Worm (Caenorhabditis elegans) whole organism, L1 larva: ENCODE measurements around the gene col-68.
A peak's percentile ranks its signal among the peaks of the same experiment; 100 is the strongest.

Experiments used
- C04F5.9 ChIP-seq: sonication (generic microtip); optimal IDR thresholded peaks from 2 replicates; lab custom pipeline; 2016; ENCODE audit warnings: missing genetic modification characterization, missing compliant biosample characterization
- C34B4.2 ChIP-seq: sonication (generic microtip); optimal IDR thresholded peaks from 2 replicates; lab custom pipeline; 2017; ENCODE audit warnings: mild to moderate bottlenecking, missing genetic modification characterization, missing compliant biosample characterization
- Y116A8C.19 ChIP-seq: sonication (generic microtip); optimal IDR thresholded peaks from 2 replicates; lab custom pipeline; 2016; ENCODE audit warnings: missing compliant biosample characterization, missing genetic modification characterization, borderline replicate concordance
- aha-1 ChIP-seq: fragments of 150-350 bp; optimal IDR thresholded peaks from 2 replicates; lab custom pipeline; 2014; ENCODE audit warnings: missing biosample characterization, missing genetic modification characterization
- aly-2 ChIP-seq: fragments of 150-350 bp; optimal IDR thresholded peaks from 2 replicates; lab custom pipeline; 2014; ENCODE audit warnings: missing biosample characterization, missing genetic modification characterization
- ama-1 ChIP-seq: fragments of 150-350 bp; optimal IDR thresholded peaks from 2 replicates; lab custom pipeline; 2014
- blmp-1 ChIP-seq: fragments of 150-350 bp; optimal IDR thresholded peaks from 2 replicates; lab custom pipeline; 2014; ENCODE audit warnings: missing biosample characterization, missing genetic modification characterization
- ceh-8 ChIP-seq: fragments of 200-800 bp; sonication (Bioruptor generic); optimal IDR thresholded peaks from 2 replicates; lab custom pipeline; 2018; ENCODE audit warnings: mild to moderate bottlenecking, missing genetic modification characterization, moderate library complexity, missing compliant biosample characterization
- ceh-82 ChIP-seq, 3 experiments: fragments of 150-350 bp in 1 of 3; sonication (generic microtip) in 2 of 3; optimal IDR thresholded peaks; 2 replicates each; lab custom pipeline; 2014 to 2017; ENCODE audit warnings: missing biosample characterization in 3 of 3, missing genetic modification characterization in 3 of 3
- ceh-88 ChIP-seq: fragments of 200-800 bp; sonication (Bioruptor generic); IDR thresholded peaks from 2 replicates; pipeline ENCODE4 v1.3.6; 2022; ENCODE audit warnings: missing genetic modification characterization, missing compliant biosample characterization
- ces-1 ChIP-seq: fragments of 150-350 bp; optimal IDR thresholded peaks from 2 replicates; lab custom pipeline; 2014; ENCODE audit warnings: missing biosample characterization, missing genetic modification reagents, missing genetic modification characterization
- dpl-1 ChIP-seq, 3 experiments: fragments of 150-350 bp in 2 of 3; sonication (generic microtip) in 1 of 3; optimal IDR thresholded peaks; 2 replicates each; lab custom pipeline; 2014 to 2017; ENCODE audit warnings: missing biosample characterization in 3 of 3, missing genetic modification characterization in 3 of 3, missing genetic modification reagents in 3 of 3
- dsc-1 ChIP-seq: sonication (generic microtip); optimal IDR thresholded peaks from 2 replicates; lab custom pipeline; 2016; ENCODE audit warnings: mild to moderate bottlenecking, missing genetic modification characterization, missing compliant biosample characterization
- efl-1 ChIP-seq, 4 experiments: fragments of 150-350 bp; optimal IDR thresholded peaks in 3 of 4; peaks in 1 of 4; 1 replicate in 1 of 4; 2 replicates in 3 of 4; lab custom pipeline; 2014; ENCODE audit warnings: missing biosample characterization in 2 of 4, missing genetic modification characterization in 2 of 4, missing genetic modification reagents in 2 of 4
- egl-13 ChIP-seq: sonication (generic microtip); optimal IDR thresholded peaks from 2 replicates; lab custom pipeline; 2016; ENCODE audit warnings: missing genotype, missing genetic modification reagents, missing genetic modification characterization, missing compliant biosample characterization
- ets-5 ChIP-seq: fragments of 200-800 bp; sonication (Bioruptor generic); IDR thresholded peaks from 2 replicates; pipeline ENCODE4 v1.3.6; 2022; ENCODE audit warnings: missing genetic modification characterization, missing compliant biosample characterization
- fkh-4 ChIP-seq: sonication (generic microtip); optimal IDR thresholded peaks from 2 replicates; lab custom pipeline; 2016; ENCODE audit warnings: missing compliant biosample characterization, missing genetic modification characterization, borderline replicate concordance
- grh-1 ChIP-seq: fragments of 200-800 bp; sonication (Bioruptor generic); IDR thresholded peaks from 2 replicates; pipeline ENCODE4 v1.3.6; 2022; ENCODE audit warnings: missing genetic modification reagents, missing genetic modification characterization, missing compliant biosample characterization
- hlh-17 ChIP-seq: fragments of 200-800 bp; sonication (Bioruptor generic); optimal IDR thresholded peaks from 2 replicates; lab custom pipeline; 2018; ENCODE audit warnings: missing genetic modification characterization, mild to moderate bottlenecking, missing compliant biosample characterization, moderate library complexity, borderline replicate concordance
- irx-1 ChIP-seq: sonication (generic microtip); optimal IDR thresholded peaks from 2 replicates; lab custom pipeline; 2016; ENCODE audit warnings: missing genetic modification characterization, missing compliant biosample characterization
- isw-1 ChIP-seq: fragments of 200-800 bp; sonication (Bioruptor generic); IDR thresholded peaks from 2 replicates; pipeline ENCODE4 v1.3.6; 2022; ENCODE audit warnings: missing genetic modification characterization, missing compliant biosample characterization
- jun-1 ChIP-seq: fragments of 150-350 bp; optimal IDR thresholded peaks from 2 replicates; lab custom pipeline; 2014; ENCODE audit warnings: missing biosample characterization, missing genetic modification reagents, missing genetic modification characterization
- lin-13 ChIP-seq: fragments of 150-350 bp; optimal IDR thresholded peaks from 2 replicates; lab custom pipeline; 2014; ENCODE audit warnings: missing biosample characterization, missing genetic modification reagents, missing genetic modification characterization
- lin-15B ChIP-seq: fragments of 150-350 bp; sonication (generic microtip); optimal IDR thresholded peaks from 3 replicates; lab custom pipeline; 2014; ENCODE audit warnings: missing biosample characterization, missing genetic modification characterization
- lin-39 ChIP-seq: fragments of 150-350 bp; optimal IDR thresholded peaks from 2 replicates; lab custom pipeline; 2014; ENCODE audit warnings: missing biosample characterization, missing genetic modification reagents, missing genetic modification characterization
- lir-3 ChIP-seq: sonication (generic microtip); optimal IDR thresholded peaks from 2 replicates; lab custom pipeline; 2016; ENCODE audit warnings: mild to moderate bottlenecking, missing genetic modification characterization, moderate library complexity, missing compliant biosample characterization; ENCODE audit not compliant: poor library complexity
- mdl-1 ChIP-seq, 2 experiments: fragments of 150-350 bp; optimal IDR thresholded peaks; 2 replicates each; lab custom pipeline; 2014 to 2017; ENCODE audit warnings: missing biosample characterization in 2 of 2, missing genetic modification characterization in 2 of 2, inconsistent platforms in 1 of 2
- mef-2 ChIP-seq: fragments of 150-350 bp; optimal IDR thresholded peaks from 2 replicates; lab custom pipeline; 2014; ENCODE audit warnings: missing biosample characterization, missing genetic modification characterization
- mep-1 ChIP-seq: fragments of 150-350 bp; optimal IDR thresholded peaks from 2 replicates; lab custom pipeline; 2014; ENCODE audit warnings: missing biosample characterization, missing genetic modification characterization
- nhr-11 ChIP-seq: fragments of 150-350 bp; optimal IDR thresholded peaks from 2 replicates; lab custom pipeline; 2014; ENCODE audit warnings: missing biosample characterization, missing genetic modification characterization
- nhr-19 ChIP-seq: fragments of 200-800 bp; sonication (Bioruptor generic); conservative IDR thresholded peaks from 2 replicates; pipeline ENCODE4 v1.3.6; 2022; ENCODE audit warnings: missing genetic modification characterization, missing compliant biosample characterization
- nhr-237 ChIP-seq: fragments of 150-350 bp; optimal IDR thresholded peaks from 2 replicates; lab custom pipeline; 2014; ENCODE audit warnings: missing biosample characterization, missing genetic modification characterization
- nhr-28 ChIP-seq: fragments of 150-350 bp; optimal IDR thresholded peaks from 2 replicates; lab custom pipeline; 2014; ENCODE audit warnings: missing biosample characterization, missing genetic modification characterization
- nhr-47 ChIP-seq: sonication (generic microtip); optimal IDR thresholded peaks from 2 replicates; lab custom pipeline; 2016; ENCODE audit warnings: mild to moderate bottlenecking, missing genetic modification characterization, moderate library complexity, missing compliant biosample characterization
- nhr-71 ChIP-seq: sonication (generic microtip); optimal IDR thresholded peaks from 2 replicates; lab custom pipeline; 2016; ENCODE audit warnings: mild to moderate bottlenecking, missing genetic modification characterization, moderate library complexity, missing compliant biosample characterization
- nhr-76 ChIP-seq: sonication (generic microtip); optimal IDR thresholded peaks from 2 replicates; lab custom pipeline; 2017; ENCODE audit warnings: missing biosample characterization, missing genetic modification characterization
- nhr-84 ChIP-seq: sonication (generic microtip); optimal IDR thresholded peaks from 2 replicates; lab custom pipeline; 2017; ENCODE audit warnings: missing biosample characterization, missing genetic modification characterization
- nhr-85 ChIP-seq: sonication (generic microtip); peaks from one replicate; lab custom pipeline; 2016; ENCODE audit warnings: missing genetic modification characterization, inconsistent platforms, missing compliant biosample characterization
- pag-3 ChIP-seq: sonication (generic microtip); optimal IDR thresholded peaks from 2 replicates; lab custom pipeline; 2017; ENCODE audit warnings: missing genetic modification characterization, mild to moderate bottlenecking, missing compliant biosample characterization, antibody characterized with exemption, borderline replicate concordance; ENCODE audit not compliant: insufficient read depth
- skn-1 ChIP-seq: fragments of 150-350 bp; optimal IDR thresholded peaks from 2 replicates; lab custom pipeline; 2014; ENCODE audit warnings: missing biosample characterization, missing genetic modification characterization
- snpc-4 ChIP-seq: fragments of 150-350 bp; optimal IDR thresholded peaks from 2 replicates; lab custom pipeline; 2014; ENCODE audit warnings: missing biosample characterization, missing genetic modification characterization
- snu-23 ChIP-seq: sonication (generic microtip); optimal IDR thresholded peaks from 2 replicates; lab custom pipeline; 2016; ENCODE audit warnings: missing genetic modification characterization, missing compliant biosample characterization
- sox-4 ChIP-seq: sonication (generic microtip); optimal IDR thresholded peaks from 2 replicates; lab custom pipeline; 2016; ENCODE audit warnings: missing genetic modification characterization, missing compliant biosample characterization
- sptf-1 ChIP-seq: fragments of 150-350 bp; optimal IDR thresholded peaks from 2 replicates; lab custom pipeline; 2014; ENCODE audit warnings: missing biosample characterization, missing genetic modification characterization
- sup-37 ChIP-seq: fragments of 200-800 bp; sonication (Bioruptor generic); optimal IDR thresholded peaks from 2 replicates; lab custom pipeline; 2018; ENCODE audit warnings: mild to moderate bottlenecking, missing genetic modification characterization, missing compliant biosample characterization
- swsn-7 ChIP-seq: sonication (generic microtip); optimal IDR thresholded peaks from 2 replicates; lab custom pipeline; 2016; ENCODE audit warnings: missing genetic modification characterization, missing compliant biosample characterization
- tlp-1 ChIP-seq: fragments of 150-350 bp; optimal IDR thresholded peaks from 2 replicates; lab custom pipeline; 2014; ENCODE audit warnings: missing biosample characterization, missing genetic modification characterization
- unc-62 ChIP-seq: fragments of 150-350 bp; optimal IDR thresholded peaks from 2 replicates; lab custom pipeline; 2014; ENCODE audit warnings: missing biosample characterization, missing genetic modification reagents, missing genetic modification characterization
- unc-86 ChIP-seq: sonication (generic microtip); optimal IDR thresholded peaks from 2 replicates; lab custom pipeline; 2016; ENCODE audit warnings: missing genetic modification characterization, missing compliant biosample characterization
- unc-98 ChIP-seq: fragments of 200-800 bp; sonication (Bioruptor generic); IDR thresholded peaks from 2 replicates; pipeline ENCODE4 v1.3.6; 2022; ENCODE audit warnings: missing genetic modification characterization, missing compliant biosample characterization
- vab-15 ChIP-seq: sonication (generic microtip); optimal IDR thresholded peaks from 2 replicates; lab custom pipeline; 2017; ENCODE audit warnings: missing genotype, mild to moderate bottlenecking, missing genetic modification characterization, missing compliant biosample characterization
- xbp-1 ChIP-seq: sonication (generic microtip); optimal IDR thresholded peaks from 2 replicates; lab custom pipeline; 2016; ENCODE audit warnings: missing genetic modification characterization, missing compliant biosample characterization
- zip-4 ChIP-seq: fragments of 200-800 bp; sonication (Bioruptor generic); optimal IDR thresholded peaks from 2 replicates; lab custom pipeline; 2018; ENCODE audit warnings: mild to moderate bottlenecking, missing genetic modification characterization, moderate library complexity, missing compliant biosample characterization
- ztf-4 ChIP-seq: fragments of 150-350 bp; optimal IDR thresholded peaks from 2 replicates; lab custom pipeline; 2014; ENCODE audit warnings: missing biosample characterization, missing genetic modification characterization

col-68 gene

ce11 chrII:66322-66721 lies 38.0 kb upstream of the col-68 start (continued):
- TF ChIP-seq vab-15 (tag; lab: Kevin White, UChicago): no peak
- TF ChIP-seq sptf-1 (tag; lab: Kevin White, UChicago): no peak
- TF ChIP-seq C34B4.2 (tag; lab: Kevin White, UChicago): no peak
- TF ChIP-seq mdl-1 (tag; optimal IDR thresholded peaks at IDR 0.05; lab: Kevin White, UChicago): peak in 1 of 2 experiments; percentile 55
- TF ChIP-seq skn-1 (tag; lab: Kevin White, UChicago): no peak
- TF ChIP-seq unc-86 (tag; lab: Kevin White, UChicago): no peak
- no peak for TF ChIP-seq fkh-4 (tag; lab: Kevin White, UChicago)
- TF ChIP-seq nhr-237: no peak
- TF ChIP-seq nhr-71: peak; percentile 64
- no peak for TF ChIP-seq unc-98 (GFP tag; lab: Robert Waterston, UW)
- no peak for TF ChIP-seq Y116A8C.19 (tag; lab: Kevin White, UChicago)
- no peak for TF ChIP-seq nhr-84 (tag; lab: Kevin White, UChicago)
- TF ChIP-seq ces-1 (GFP tag; lab: Kevin White, UChicago): no peak
- peak; percentile 33 for TF ChIP-seq swsn-7
- peak; percentile 27 to 38 for TF ChIP-seq efl-1 (optimal IDR thresholded peaks at IDR 0.05; lab: Kevin White, UChicago)
- no peak for TF ChIP-seq efl-1 (GFP tag; optimal IDR thresholded peaks at IDR 0.05 in 1 of 2; lab: Kevin White, UChicago)
- TF ChIP-seq blmp-1: peak; percentile 88
- TF ChIP-seq nhr-19: no peak
- TF ChIP-seq ama-1 (lab: Kevin White, UChicago): no peak
- TF ChIP-seq nhr-47 (tag; lab: Kevin White, UChicago): peak; percentile 54
- TF ChIP-seq grh-1 (GFP tag; lab: Robert Waterston, UW): peak; percentile 33; the same call in 1 of the 2 replicates
- no peak for TF ChIP-seq lin-15B (tag; lab: Kevin White, UChicago)
- no peak for TF ChIP-seq lin-39 (tag; lab: Kevin White, UChicago)
- TF ChIP-seq C04F5.9 (tag; lab: Kevin White, UChicago): no peak
- TF ChIP-seq irx-1 (tag; lab: Kevin White, UChicago): no peak
- peak; percentile 92 for TF ChIP-seq nhr-85 (tag; lab: Kevin White, UChicago)
- TF ChIP-seq aha-1: no peak
- no peak for TF ChIP-seq xbp-1
- no peak for TF ChIP-seq mef-2 (tag; lab: Kevin White, UChicago)
- TF ChIP-seq pag-3 (tag; lab: Kevin White, UChicago): peak; percentile 49
- no peak for TF ChIP-seq snpc-4
- peak; percentile 17 for TF ChIP-seq jun-1
- no peak for TF ChIP-seq nhr-28 (tag; lab: Kevin White, UChicago)
- peak; percentile 30 for TF ChIP-seq ceh-8 (GFP tag; lab: Kevin White, UChicago)
- no peak for TF ChIP-seq sup-37 (GFP tag; lab: Kevin White, UChicago)
- TF ChIP-seq tlp-1: no peak
- peak in 1 of 3 experiments; percentile 9 for TF ChIP-seq ceh-82 (tag; optimal IDR thresholded peaks at IDR 0.05; lab: Kevin White, UChicago)
- TF ChIP-seq sox-4 (tag; lab: Kevin White, UChicago): no peak
- TF ChIP-seq dsc-1: no peak
- no peak for TF ChIP-seq egl-13
- no peak for TF ChIP-seq nhr-11 (tag; lab: Kevin White, UChicago)
- no peak for TF ChIP-seq isw-1
- TF ChIP-seq zip-4: no peak
- peak; percentile 21 for TF ChIP-seq ztf-4
- TF ChIP-seq mep-1 (tag; lab: Kevin White, UChicago): peak; percentile 79
- TF ChIP-seq hlh-17 (GFP tag; lab: Kevin White, UChicago): no peak
- no peak for TF ChIP-seq lin-13 (GFP tag; lab: Kevin White, UChicago)
- TF ChIP-seq unc-62 (GFP tag; lab: Kevin White, UChicago): no peak
- TF ChIP-seq ceh-88: no peak
- TF ChIP-seq aly-2 (tag; lab: Kevin White, UChicago): no peak
- no peak for TF ChIP-seq nhr-76
- TF ChIP-seq dpl-1 (GFP tag; optimal IDR thresholded peaks at IDR 0.05; lab: Kevin White, UChicago): peak in 2 of 3 experiments; percentile 11 to 34
- no peak for TF ChIP-seq ets-5 (GFP tag; lab: Robert Waterston, UW)
- TF ChIP-seq lir-3 (tag; lab: Kevin White, UChicago): no peak
- TF ChIP-seq snu-23: peak; percentile 71
